Worm (Caenorhabditis elegans) whole organism, L4/young adult: Measurements from ENCODE around the gene citk-1.

Experiments used
- W03F9.2 ChIP-seq: fragments of 150-350 bp; optimal IDR thresholded peaks from 2 replicates; lab custom pipeline; 2014; ENCODE audit warnings: missing biosample characterization, missing genetic modification characterization
- dao-5 ChIP-seq: sonication (generic microtip); optimal IDR thresholded peaks from 2 replicates; lab custom pipeline; 2016; ENCODE audit warnings: missing genotype, missing genetic modification characterization, moderate library complexity, missing compliant biosample characterization
- him-1 ChIP-seq: sonication (generic microtip); optimal IDR thresholded peaks from 2 replicates; lab custom pipeline; 2016; ENCODE audit warnings: missing genotype, missing genetic modification reagents, missing genetic modification characterization, missing compliant biosample characterization

Gene citk-1

DNA sequence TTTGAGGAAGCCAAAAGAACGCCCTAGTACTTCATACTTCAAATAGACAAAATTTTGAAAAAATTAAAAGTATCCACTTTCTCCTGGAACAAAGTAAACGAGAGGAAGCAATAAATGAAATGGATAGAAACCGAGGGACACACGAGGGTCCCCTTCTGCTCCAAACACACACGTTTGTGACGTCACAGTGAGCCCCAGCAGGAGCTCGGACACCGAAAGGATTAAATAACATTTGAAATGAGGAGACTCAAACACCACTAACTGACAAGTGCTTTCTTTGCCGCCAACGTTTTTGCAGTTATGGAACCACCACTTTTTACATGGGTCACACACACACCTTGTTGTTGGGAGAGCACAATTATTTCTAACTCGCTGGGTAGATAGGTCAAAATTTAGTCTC is 5.2 kb upstream of the citk-1 start:
- TF ChIP-seq W03F9.2 (tag; lab: Kevin White, UChicago) (no peak), him-1 (no peak), dao-5 (tag; lab: Kevin White, UChicago) (no peak)

- TF ChIP-seq him-1 (no peak), dao-5 (tag; lab: Kevin White, UChicago) (no peak), W03F9.2 (tag; lab: Kevin White, UChicago) (no peak)
These were observed 1.1 kb upstream of the citk-1 start for ce11 chrII:13907615-13908014.

DNA sequence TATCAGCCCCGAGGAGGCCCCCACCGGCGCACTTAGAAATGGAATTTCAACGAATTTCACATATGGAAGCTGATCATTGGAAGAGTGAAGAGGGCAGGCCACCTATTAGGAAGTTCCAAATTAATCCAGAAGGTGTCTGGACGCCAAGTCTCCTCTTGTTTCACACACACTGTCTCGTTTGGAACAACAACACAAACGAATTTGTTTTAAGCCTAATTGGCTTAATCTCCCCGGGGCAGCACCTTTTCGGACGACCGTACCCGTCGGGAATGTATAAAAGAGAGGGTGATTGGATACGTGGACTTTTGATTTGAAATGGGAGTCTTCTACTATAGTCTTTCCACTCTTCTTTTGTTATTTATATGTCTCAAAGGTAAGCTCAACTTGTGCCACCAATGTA is 7.3 kb downstream of the citk-1 start, which contains the start of gene mltn-3:
Gene mltn-3, plus strand, starts transcription at position 301 of the 400 bp plus-strand sequence.
- TF ChIP-seq W03F9.2 (tag; lab: Kevin White, UChicago) (no peak), him-1 (no peak), dao-5 (tag; lab: Kevin White, UChicago) (no peak)

- TF ChIP-seq W03F9.2 (tag; lab: Kevin White, UChicago) (no peak), him-1 (no peak), dao-5 (tag; lab: Kevin White, UChicago) (no peak)
These were observed 10.4 kb downstream of the citk-1 start for ce11 chrII:13919100-13919499.

DNA sequence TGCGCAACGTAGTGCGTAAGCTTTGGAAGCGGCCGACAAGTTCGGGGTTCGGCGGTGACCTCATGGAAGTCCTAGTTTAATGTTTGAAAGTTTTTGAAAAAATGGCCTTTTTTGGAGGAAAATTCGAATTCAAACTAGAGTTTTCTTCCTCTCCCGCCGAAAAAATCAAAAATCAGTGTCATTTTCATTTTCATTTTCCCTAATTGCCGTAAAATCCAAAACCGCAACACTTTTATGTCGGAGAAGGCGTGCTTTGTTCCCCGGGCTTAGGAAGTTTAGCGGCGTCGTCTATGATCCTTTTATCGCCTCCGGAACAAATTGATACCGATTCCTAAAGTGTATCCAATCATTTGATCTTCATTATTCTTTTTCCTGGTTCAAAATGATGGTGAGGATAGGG is 16.2 kb downstream of the citk-1 start, which contains the start of gene mltn-5:
Gene mltn-5, plus strand, starts transcription at position 301 of the 400 bp plus-strand sequence.
- TF ChIP-seq him-1 (no peak), dao-5 (tag; lab: Kevin White, UChicago) (no peak), W03F9.2 (tag; lab: Kevin White, UChicago) (no peak)

DNA sequence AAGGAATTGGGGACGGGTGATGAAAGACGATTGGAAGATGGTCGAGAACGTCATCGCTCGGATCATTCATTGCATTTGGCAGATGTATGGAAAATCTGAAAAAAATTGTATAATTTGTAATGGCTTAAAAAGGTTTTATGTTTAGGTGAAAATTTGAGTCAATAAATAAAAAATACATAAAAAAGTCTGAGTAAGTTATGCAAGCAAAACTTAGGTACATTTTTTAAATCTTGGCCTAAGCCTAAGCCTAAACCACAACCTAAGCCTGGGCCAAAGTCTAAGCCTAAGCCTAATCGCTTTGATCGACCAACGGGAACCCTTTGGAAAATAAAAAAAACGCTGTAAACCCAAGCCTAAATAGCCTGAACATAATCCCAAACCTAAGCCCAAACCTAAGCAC is 23.2 kb downstream of the citk-1 start, which contains the start of gene hot-3:
Gene hot-3, minus strand, starts transcription at position 101 of the 400 bp plus-strand sequence.
- TF ChIP-seq him-1 (no peak), dao-5 (tag; lab: Kevin White, UChicago) (no peak), W03F9.2 (tag; lab: Kevin White, UChicago) (no peak)

DNA sequence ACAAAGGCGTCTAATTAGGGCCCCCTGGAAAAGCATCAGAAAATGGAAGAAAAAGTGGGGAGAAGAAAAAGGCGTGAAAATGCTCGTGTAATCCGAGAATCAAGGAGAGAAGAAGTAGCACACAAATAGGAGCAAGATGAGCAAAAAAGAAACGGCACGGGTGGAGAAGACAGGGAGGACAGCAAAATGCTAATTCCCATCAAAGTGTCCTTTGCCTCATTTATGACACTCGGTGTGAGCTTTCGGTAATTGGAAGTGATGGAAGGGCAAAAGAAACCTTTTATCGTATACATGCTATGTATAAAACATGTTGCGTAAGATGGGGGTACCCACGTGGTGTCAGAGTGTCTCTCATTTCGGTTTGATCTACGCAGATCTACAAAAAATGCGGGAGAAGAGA is 24.8 kb downstream of the citk-1 start:
- no peak for TF ChIP-seq dao-5 (tag; lab: Kevin White, UChicago)
- no peak for TF ChIP-seq him-1

DNA sequence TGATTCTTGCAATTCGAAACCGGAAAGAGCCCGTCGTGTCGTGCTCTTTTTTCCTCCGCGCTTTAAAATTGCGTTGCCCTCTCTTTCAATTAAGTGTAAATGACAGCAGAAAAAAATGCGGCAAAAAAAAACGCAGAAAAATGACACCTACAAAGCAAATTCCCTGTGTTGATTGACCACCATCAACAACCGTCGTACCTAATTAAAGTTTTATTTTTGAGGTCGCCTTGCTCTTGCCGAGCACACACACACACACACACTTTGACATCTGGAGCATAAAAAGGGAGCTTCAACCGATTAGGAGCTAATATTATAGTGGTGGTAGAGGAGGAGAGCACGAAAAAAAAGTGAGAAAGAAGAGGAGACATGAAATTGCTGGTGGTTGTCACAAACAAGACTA is 27.2 kb downstream of the citk-1 start:
- TF ChIP-seq him-1 (no peak), dao-5 (tag; lab: Kevin White, UChicago) (no peak), W03F9.2 (tag; lab: Kevin White, UChicago) (no peak)

- TF ChIP-seq dao-5 (tag; lab: Kevin White, UChicago) (no peak), W03F9.2 (tag; lab: Kevin White, UChicago) (no peak), him-1 (no peak)
These were observed 29.6 kb downstream of the citk-1 start for ce11 chrII:13938290-13938689.

DNA sequence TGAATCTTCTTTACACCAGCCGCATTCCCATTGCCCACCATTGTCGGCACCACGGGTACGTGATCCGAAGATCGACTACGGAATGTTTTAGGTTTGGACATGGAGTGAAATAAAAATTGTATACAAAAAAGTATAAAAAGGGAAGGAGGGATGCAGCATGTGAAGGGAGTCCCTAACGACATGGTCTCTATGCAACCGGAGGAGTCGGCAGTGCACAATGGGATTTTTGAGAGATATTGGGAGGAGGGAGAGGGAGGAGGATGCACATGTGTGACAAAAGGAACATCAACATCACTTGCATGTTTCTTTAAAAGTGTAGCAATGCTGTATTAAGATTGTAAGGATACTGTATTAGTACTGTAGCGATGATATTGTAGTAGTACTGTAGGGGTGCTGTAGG is 30.8 kb downstream of the citk-1 start, which contains the start of gene W07G1.1:
Gene W07G1.1, minus strand, starts transcription at position 101 of the 400 bp plus-strand sequence.
- TF ChIP-seq him-1: no peak
- no peak for TF ChIP-seq W03F9.2 (tag; lab: Kevin White, UChicago)
- TF ChIP-seq dao-5 (tag; lab: Kevin White, UChicago): no peak

DNA sequence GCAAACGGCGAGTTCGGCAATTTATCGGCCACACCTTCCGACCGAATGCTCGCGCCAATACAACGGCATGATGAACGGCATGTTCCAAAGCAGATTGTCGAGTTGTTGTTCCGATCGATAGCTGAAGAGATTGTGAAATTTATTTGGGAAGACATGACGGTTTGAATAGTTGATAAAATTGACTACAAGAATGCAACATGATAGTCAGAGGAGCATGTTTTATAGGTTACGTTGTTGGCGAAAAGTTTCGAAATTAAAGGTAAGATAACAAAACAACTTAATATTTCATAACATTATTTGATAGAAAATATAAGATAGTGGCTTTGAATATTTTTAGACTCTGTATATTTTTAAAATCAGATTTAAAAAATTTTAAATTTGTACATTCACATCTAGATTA is 36.8 kb downstream of the citk-1 start:
- TF ChIP-seq him-1 (no peak), W03F9.2 (tag; lab: Kevin White, UChicago) (no peak), dao-5 (tag; lab: Kevin White, UChicago) (no peak)

DNA sequence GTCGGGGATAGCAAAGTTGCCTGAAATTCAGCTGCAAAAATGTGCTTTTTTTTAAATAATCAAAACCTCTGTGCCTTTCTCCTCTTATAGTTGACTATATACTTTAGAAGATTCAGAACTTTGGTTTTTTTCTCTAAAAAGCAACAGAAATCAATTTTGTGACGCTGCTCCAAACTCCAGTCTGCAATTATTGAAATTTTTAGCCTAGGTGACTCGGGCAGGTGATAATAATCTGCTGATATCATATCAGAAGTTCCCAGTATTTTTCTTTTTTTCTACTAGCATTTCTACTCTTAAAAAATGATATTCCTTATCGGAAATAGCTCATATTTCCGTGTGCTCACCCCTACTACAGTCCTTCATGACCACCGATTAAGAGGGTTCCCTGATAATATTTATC is 40.6 kb downstream of the citk-1 start, which contains the start of gene sre-44:
Gene sre-44, plus strand, starts transcription at position 301 of the 400 bp plus-strand sequence.
- TF ChIP-seq him-1 (no peak), dao-5 (tag; lab: Kevin White, UChicago) (no peak), W03F9.2 (tag; lab: Kevin White, UChicago) (no peak)

DNA sequence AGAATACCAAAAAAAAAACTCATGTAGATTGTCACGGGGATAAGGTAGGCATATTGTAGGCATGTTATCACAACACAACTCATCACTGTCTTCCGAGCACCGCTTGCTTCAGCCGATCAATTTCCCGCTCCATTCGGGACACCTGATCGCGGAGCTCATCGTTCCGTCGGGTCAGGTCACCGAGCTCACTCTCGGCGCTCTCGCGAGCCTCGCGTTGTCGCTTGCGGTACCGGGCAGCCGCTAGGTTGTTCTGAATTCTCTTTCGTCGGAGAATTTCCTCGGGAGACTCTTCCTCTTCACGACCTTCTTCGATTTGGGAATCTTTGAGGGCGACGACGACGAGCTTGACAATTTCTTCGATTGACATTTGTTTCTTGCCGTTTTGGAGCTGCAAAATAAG is 43.3 kb downstream of the citk-1 start:
- TF ChIP-seq W03F9.2 (tag; lab: Kevin White, UChicago) (no peak), him-1 (no peak), dao-5 (tag; lab: Kevin White, UChicago) (no peak)

DNA sequence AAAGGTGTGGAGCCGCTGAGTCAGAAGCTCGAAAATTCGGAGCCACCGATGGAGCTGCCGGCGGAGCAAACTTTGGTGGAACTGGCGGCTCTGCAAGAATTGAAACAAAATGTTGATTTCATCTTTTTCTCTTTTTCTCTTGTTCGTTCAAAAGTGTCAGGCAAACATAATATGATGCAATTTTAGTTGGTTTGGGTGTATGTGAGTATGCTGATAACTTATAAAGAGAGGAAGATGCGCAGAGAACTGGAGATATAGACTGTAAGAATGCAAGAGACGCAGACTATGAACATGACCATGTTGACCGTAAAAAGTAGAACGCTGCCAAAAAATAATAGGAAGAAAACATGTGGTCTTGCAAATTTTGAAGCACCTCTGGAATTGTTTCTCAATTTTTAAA is 45.4 kb downstream of the citk-1 start:
- TF ChIP-seq dao-5 (tag; lab: Kevin White, UChicago) (no peak), him-1 (no peak), W03F9.2 (tag; lab: Kevin White, UChicago) (no peak)

DNA sequence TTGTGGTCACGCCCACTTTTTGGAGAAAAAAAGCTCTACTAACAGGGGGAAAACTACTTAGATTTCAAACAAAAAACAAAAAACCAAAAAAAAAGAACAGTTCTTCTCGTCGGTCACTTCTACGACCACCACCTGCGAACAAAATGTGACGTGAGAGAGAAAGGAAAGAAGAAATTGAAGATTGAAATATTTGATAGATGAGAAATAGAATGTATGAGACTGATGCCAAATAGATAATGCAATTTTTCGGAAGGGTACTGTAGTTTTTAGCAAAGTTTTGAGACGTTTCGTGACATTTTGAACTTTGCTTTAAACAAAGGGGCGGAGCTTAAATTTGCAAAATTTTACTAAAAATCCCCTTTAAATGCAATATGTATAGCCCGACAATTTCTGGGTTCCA is 46.3 kb downstream of the citk-1 start:
- TF ChIP-seq him-1 (no peak), dao-5 (tag; lab: Kevin White, UChicago) (no peak), W03F9.2 (tag; lab: Kevin White, UChicago) (no peak)
